Fruit fly (Drosophila melanogaster) whole organism, embryonic: ENCODE results near the gene Ocrl.

Source experiments
- Adf1 ChIP-seq: fragments of 200-800 bp; sonication (Bioruptor generic); IDR thresholded peaks from 2 replicates; pipeline ENCODE4 v1.3.6; 2022; ENCODE audit warnings: missing biosample characterization, missing genetic modification characterization
- Aef1 ChIP-seq: fragments of 200-800 bp; sonication (Bioruptor generic); IDR thresholded peaks from 3 replicates; pipeline ENCODE4 v1.3.6; 2022; ENCODE audit warnings: missing biosample characterization, missing genetic modification characterization
- Atf6 ChIP-seq: fragments of 200-800 bp; sonication (Bioruptor generic); IDR thresholded peaks from 2 replicates; pipeline ENCODE4 v1.3.6; 2022; ENCODE audit warnings: missing biosample characterization, missing genetic modification characterization
- Blimp-1 ChIP-seq: fragments of 200-800 bp; sonication (Bioruptor generic); optimal IDR thresholded peaks from 3 replicates; lab custom pipeline; 2018; ENCODE audit warnings: missing biosample characterization, missing genetic modification characterization, mild to moderate bottlenecking, moderate library complexity, missing genetic modification reagents
- CG10543 ChIP-seq: fragments of 200-800 bp; sonication (Bioruptor generic); optimal IDR thresholded peaks from 3 replicates; lab custom pipeline; 2017; ENCODE audit warnings: missing biosample characterization, mild to moderate bottlenecking, missing genetic modification characterization, moderate library complexity
- CG14860 ChIP-seq: fragments of 200-800 bp; sonication (Bioruptor generic); IDR thresholded peaks from 3 replicates; pipeline ENCODE4 v1.3.6; 2022; ENCODE audit warnings: missing biosample characterization, missing genetic modification characterization; ENCODE audit not compliant: partially characterized antibody
- CG17802 ChIP-seq: fragments of 200-800 bp; sonication (Bioruptor generic); optimal IDR thresholded peaks from 2 replicates; lab custom pipeline; 2018; ENCODE audit warnings: missing biosample characterization, mild to moderate bottlenecking, missing genetic modification characterization, moderate library complexity
- CG18262 ChIP-seq: fragments of 200-800 bp; optimal IDR thresholded peaks from 3 replicates; lab custom pipeline; 2019; ENCODE audit warnings: missing biosample characterization, mild to moderate bottlenecking, missing genetic modification characterization, moderate library complexity
- CG1832 ChIP-seq: fragments of 200-800 bp; sonication (Bioruptor generic); optimal IDR thresholded peaks from 2 replicates; lab custom pipeline; 2017; ENCODE audit warnings: missing biosample characterization, mild to moderate bottlenecking, missing genetic modification characterization, inconsistent platforms
- CG18599 ChIP-seq: fragments of 200-800 bp; sonication (Bioruptor generic); optimal IDR thresholded peaks from 3 replicates; lab custom pipeline; 2017; ENCODE audit warnings: missing biosample characterization, missing genetic modification characterization, mild to moderate bottlenecking, moderate library complexity, missing genetic modification reagents
- CG2199 ChIP-seq: fragments of 200-800 bp; sonication (Bioruptor generic); IDR thresholded peaks from 3 replicates; pipeline ENCODE4 v1.3.6; 2022; ENCODE audit warnings: missing biosample characterization, missing genetic modification characterization
- CG2678 ChIP-seq: fragments of 200-800 bp; sonication (Bioruptor generic); optimal IDR thresholded peaks from 3 replicates; lab custom pipeline; 2019; ENCODE audit warnings: missing biosample characterization, mild to moderate bottlenecking, missing genetic modification characterization, moderate library complexity
- CG30431 ChIP-seq: fragments of 200-800 bp; sonication (Bioruptor generic); optimal IDR thresholded peaks from 2 replicates; lab custom pipeline; 2017; ENCODE audit warnings: missing biosample characterization, missing genetic modification characterization
- CG32532 ChIP-seq: fragments of 200-800 bp; sonication (Bioruptor generic); IDR thresholded peaks from 2 replicates; pipeline ENCODE4 v1.3.6; 2022; ENCODE audit warnings: missing biosample characterization, missing genetic modification characterization
- CG9215 ChIP-seq: fragments of 200-800 bp; sonication (Bioruptor generic); IDR thresholded peaks from 2 replicates; pipeline ENCODE4 v1.3.6; 2022; ENCODE audit warnings: missing biosample characterization, missing genetic modification characterization
- D ChIP-seq, 2 experiments: fragments of 200-800 bp in 1 of 2; fragments of >200 bp in 1 of 2; sonication (Bioruptor generic) in 1 of 2; optimal IDR thresholded peaks; 2 replicates in 1 of 2; 3 replicates in 1 of 2; lab custom pipeline; 2017; ENCODE audit warnings: mild to moderate bottlenecking in 1 of 2, missing biosample characterization in 1 of 2, missing genetic modification characterization in 1 of 2, missing genetic modification reagents in 1 of 2
- Hr3 ChIP-seq: fragments of 200-800 bp; sonication (Bioruptor generic); optimal IDR thresholded peaks from 3 replicates; lab custom pipeline; 2016; ENCODE audit warnings: missing biosample characterization, missing genetic modification characterization
- Hr78 ChIP-seq, 2 experiments: fragments of 200-800 bp in 1 of 2; fragments of >200 bp in 1 of 2; sonication (Bioruptor generic) in 1 of 2; optimal IDR thresholded peaks; 2 replicates each; lab custom pipeline; 2017 to 2019; ENCODE audit warnings: missing biosample characterization in 2 of 2, missing genetic modification characterization in 2 of 2, mild to moderate bottlenecking in 1 of 2, moderate library complexity in 1 of 2
- Nf-YA ChIP-seq: fragments of 200-800 bp; sonication (Bioruptor generic); IDR thresholded peaks from 2 replicates; pipeline ENCODE4 v1.3.6; 2022; ENCODE audit warnings: missing biosample characterization, missing genetic modification characterization
- Sox102F ChIP-seq: fragments of 200-800 bp; sonication (Bioruptor generic); optimal IDR thresholded peaks from 2 replicates; lab custom pipeline; 2018; ENCODE audit warnings: missing biosample characterization, mild to moderate bottlenecking, missing genetic modification characterization, moderate library complexity
- Sry-δ ChIP-seq: fragments of 200-800 bp; sonication (Bioruptor generic); optimal IDR thresholded peaks from 2 replicates; lab custom pipeline; 2016; ENCODE audit warnings: missing biosample characterization, missing genetic modification characterization
- Trl ChIP-seq, 3 experiments: fragments of >200 bp in 2 of 3; fragments of 200-800 bp in 1 of 3; sonication (Bioruptor generic) in 1 of 3; optimal IDR thresholded peaks; 2 replicates in 1 of 3; 3 replicates in 2 of 3; lab custom pipeline; 2016 to 2017; ENCODE audit warnings: missing biosample characterization in 1 of 3, missing genetic modification characterization in 1 of 3
- ac ChIP-seq: fragments of 200-800 bp; sonication (Bioruptor generic); optimal IDR thresholded peaks from 3 replicates; lab custom pipeline; 2017; ENCODE audit warnings: missing biosample characterization, mild to moderate bottlenecking, missing genetic modification characterization
- bbx ChIP-seq: fragments of 200-800 bp; sonication (Bioruptor generic); IDR thresholded peaks from 2 replicates; pipeline ENCODE4 v1.3.6; 2022; ENCODE audit warnings: missing biosample characterization, missing genetic modification characterization; ENCODE audit not compliant: partially characterized antibody
- bigmax ChIP-seq: fragments of 200-800 bp; sonication (Bioruptor generic); optimal IDR thresholded peaks from 2 replicates; lab custom pipeline; 2018; ENCODE audit warnings: missing biosample characterization, mild to moderate bottlenecking, missing genetic modification characterization
- bsh ChIP-seq, 2 experiments: fragments of 200-800 bp; sonication (Bioruptor generic); optimal IDR thresholded peaks; 2 replicates each; lab custom pipeline; 2017 to 2018; ENCODE audit warnings: mild to moderate bottlenecking in 2 of 2, missing biosample characterization in 2 of 2, missing genetic modification characterization in 2 of 2, moderate library complexity in 1 of 2
- chinmo ChIP-seq: fragments of 200-800 bp; sonication (Bioruptor generic); IDR thresholded peaks from 4 replicates; pipeline ENCODE4 v1.3.6; 2022; ENCODE audit warnings: missing biosample characterization, missing genetic modification characterization; ENCODE audit not compliant: partially characterized antibody
- crol ChIP-seq: fragments of 200-800 bp; sonication (Bioruptor generic); IDR thresholded peaks from 2 replicates; pipeline ENCODE4 v1.3.6; 2022; ENCODE audit warnings: missing biosample characterization, missing genetic modification characterization
- dati ChIP-seq: fragments of 200-800 bp; sonication (Bioruptor generic); IDR thresholded peaks from 2 replicates; pipeline ENCODE4 v1.3.6; 2022; ENCODE audit warnings: missing biosample characterization, missing genetic modification characterization
- dm ChIP-seq: fragments of 200-800 bp; sonication (Bioruptor generic); optimal IDR thresholded peaks from 3 replicates; lab custom pipeline; 2016; ENCODE audit warnings: missing biosample characterization, missing genetic modification characterization
- dmrt11E ChIP-seq: fragments of 200-800 bp; sonication (Bioruptor generic); optimal IDR thresholded peaks from 3 replicates; lab custom pipeline; 2018; ENCODE audit warnings: missing biosample characterization, mild to moderate bottlenecking, missing genetic modification characterization, moderate library complexity
- eve ChIP-seq, 2 experiments: fragments of >200 bp; optimal IDR thresholded peaks; 2 replicates each; lab custom pipeline; 2017; ENCODE audit warnings: missing biosample characterization in 2 of 2, missing genetic modification characterization in 2 of 2
- fu2 ChIP-seq: fragments of 200-800 bp; sonication (Bioruptor generic); optimal IDR thresholded peaks from 2 replicates; lab custom pipeline; 2016; ENCODE audit warnings: missing biosample characterization, missing genetic modification characterization
- gcm2 ChIP-seq: fragments of 200-800 bp; sonication (Bioruptor generic); optimal IDR thresholded peaks from 2 replicates; lab custom pipeline; 2016; ENCODE audit warnings: missing biosample characterization, missing genetic modification characterization
- hb ChIP-seq: fragments of 200-800 bp; sonication (Bioruptor generic); IDR thresholded peaks from 3 replicates; pipeline ENCODE4 v1.3.6; 2022; ENCODE audit warnings: missing biosample characterization, missing genetic modification characterization; ENCODE audit not compliant: partially characterized antibody
- kni ChIP-seq: fragments of 200-800 bp; sonication (Bioruptor generic); optimal IDR thresholded peaks from 3 replicates; lab custom pipeline; 2017; ENCODE audit warnings: mild to moderate bottlenecking, missing biosample characterization, missing genetic modification reagents, missing genetic modification characterization
- nom ChIP-seq: fragments of 200-800 bp; sonication (Bioruptor generic); optimal IDR thresholded peaks from 2 replicates; lab custom pipeline; 2017; ENCODE audit warnings: missing biosample characterization, missing genetic modification characterization, mild to moderate bottlenecking, moderate library complexity, missing genetic modification reagents
- org-1 ChIP-seq: fragments of 200-800 bp; sonication (Bioruptor generic); optimal IDR thresholded peaks from 2 replicates; lab custom pipeline; 2017; ENCODE audit warnings: missing biosample characterization, missing genetic modification characterization
- stwl ChIP-seq: fragments of 200-800 bp; sonication (Bioruptor generic); optimal IDR thresholded peaks from 3 replicates; lab custom pipeline; 2018; ENCODE audit warnings: missing biosample characterization, mild to moderate bottlenecking, missing genetic modification characterization, moderate library complexity
- ttk ChIP-seq: fragments of 200-800 bp; sonication (Bioruptor generic); IDR thresholded peaks from 2 replicates; pipeline ENCODE4 v2.1.2; 2022; ENCODE audit warnings: missing biosample characterization, missing genetic modification characterization
- vvl ChIP-seq: fragments of 200-800 bp; sonication (Bioruptor generic); IDR thresholded peaks from 2 replicates; pipeline ENCODE4 v1.3.6; 2022; ENCODE audit warnings: missing biosample characterization, missing genetic modification characterization
- yki ChIP-seq: fragments of >200 bp; optimal IDR thresholded peaks from 3 replicates; lab custom pipeline; 2018

The Ocrl gene

dm6 chrX:1964409-1965345 lies 41.9 kb downstream of the Ocrl start (continued):
- TF ChIP-seq Trl (optimal IDR thresholded peaks at IDR 0.05; lab: Kevin White, UChicago) (peak; percentile 59 to 78), Trl (GFP tag; optimal IDR thresholded peaks at IDR 0.05; lab: Kevin White, UChicago) (no peak), gcm2 (GFP tag; lab: Kevin White, UChicago) (no peak), CG9215 (GFP tag; lab: Robert Waterston, UW) (no peak), yki (lab: Kevin White, UChicago) (peak; percentile 8), CG1832 (peak; percentile 9), org-1 (GFP tag; lab: Kevin White, UChicago) (no peak), dm (GFP tag; lab: Kevin White, UChicago) (no peak), vvl (GFP tag; lab: Robert Waterston, UW) (peak; percentile 84; the same call in 1 of the 2 replicates), CG10543 (GFP tag; lab: Kevin White, UChicago) (no peak), D (optimal IDR thresholded peaks at IDR 0.05; lab: Kevin White, UChicago) (no peak), D (GFP tag; optimal IDR thresholded peaks at IDR 0.05; lab: Kevin White, UChicago) (no peak), bbx (0 out of 2 replicates have a peak, but pooled peaks have one; percentile 7), kni (GFP tag; lab: Kevin White, UChicago) (no peak), stwl (tag; lab: Kevin White, UChicago) (no peak), CG18262 (no peak), Blimp-1 (peak; percentile 57), crol (GFP tag; lab: Robert Waterston, UW) (peak; percentile 62), Sry-δ (no peak), fu2 (GFP tag; lab: Kevin White, UChicago) (no peak), Nf-YA (GFP tag; lab: Robert Waterston, UW) (no peak), ttk (no peak), Sox102F (GFP tag; lab: Kevin White, UChicago) (no peak), bigmax (peak; percentile 55), eve (GFP tag; optimal IDR thresholded peaks at IDR 0.05; lab: Kevin White, UChicago) (peak in 1 of 2 experiments; percentile 75)

dm6 chrX:1965512-1965911 lies 42.7 kb downstream of the Ocrl start:
- TF ChIP-seq Adf1 (GFP tag; lab: Robert Waterston, UW) (0 out of 2 replicates have a peak, but pooled peaks have one; percentile 7), Aef1 (GFP tag; lab: Robert Waterston, UW) (no peak)

- no peak for TF ChIP-seq dati (GFP tag; lab: Robert Waterston, UW)
- peak in 1 of 2 experiments; percentile 84 for TF ChIP-seq Hr78 (GFP tag; optimal IDR thresholded peaks at IDR 0.05; lab: Kevin White, UChicago)
- TF ChIP-seq ac (GFP tag; lab: Kevin White, UChicago) = no peak
- no peak for TF ChIP-seq CG18599 (GFP tag; lab: Kevin White, UChicago)
- no peak for TF ChIP-seq CG14860 (GFP tag; lab: Robert Waterston, UW)
- no peak for TF ChIP-seq CG2678
- peak; percentile 56 for TF ChIP-seq kni (GFP tag; lab: Kevin White, UChicago)
- no peak for TF ChIP-seq CG17802 (tag; lab: Kevin White, UChicago)
- no peak for TF ChIP-seq CG1832
- peak; percentile 98 for TF ChIP-seq crol (GFP tag; lab: Robert Waterston, UW)
- peak; percentile 69 for TF ChIP-seq Hr3 (GFP tag; lab: Kevin White, UChicago)
- TF ChIP-seq fu2 (GFP tag; lab: Kevin White, UChicago) = no peak
- TF ChIP-seq dmrt11E = no peak
- TF ChIP-seq nom (GFP tag; lab: Kevin White, UChicago) = peak; percentile 15
- no peak for TF ChIP-seq gcm2 (GFP tag; lab: Kevin White, UChicago)
- TF ChIP-seq Atf6 (GFP tag; lab: Robert Waterston, UW) = no peak
- TF ChIP-seq bsh (GFP tag; optimal IDR thresholded peaks at IDR 0.05; lab: Kevin White, UChicago) = peak in 1 of 2 experiments; percentile 52
- no peak for TF ChIP-seq hb (GFP tag; lab: Robert Waterston, UW)
- 0 out of 3 replicates have a peak, but pooled peaks have one; percentile 9 for TF ChIP-seq CG2199 (GFP tag; lab: Robert Waterston, UW)
- no peak for TF ChIP-seq CG32532 (GFP tag; lab: Robert Waterston, UW)
- no peak for TF ChIP-seq CG30431 (GFP tag; lab: Kevin White, UChicago)
- peak; percentile 70; the same call in 1 of the 4 replicates for TF ChIP-seq chinmo
Observed at dm6 chrX:1965979-1966778, 43.4 kb downstream of the Ocrl start.
